Fruit fly (Drosophila melanogaster) whole organism, embryonic: ENCODE results near the gene Ssu72.
A peak's percentile ranks its signal among the peaks of the same experiment; 100 is the strongest.

Experiments
- Adf1 ChIP-seq: fragments of 200-800 bp; sonication (Bioruptor generic); IDR thresholded peaks from 2 replicates; pipeline ENCODE4 v1.3.6; 2022; ENCODE audit warnings: missing biosample characterization, missing genetic modification characterization
- BEAF-32 ChIP-seq: fragments of 200-800 bp; sonication (Bioruptor generic); optimal IDR thresholded peaks from 3 replicates; lab custom pipeline; 2017; ENCODE audit warnings: missing biosample characterization, missing genetic modification characterization, mild to moderate bottlenecking, moderate library complexity, missing genetic modification reagents
- CG11504 ChIP-seq: fragments of 200-800 bp; sonication (Bioruptor generic); optimal IDR thresholded peaks from 3 replicates; lab custom pipeline; 2019; ENCODE audit warnings: missing biosample characterization, mild to moderate bottlenecking, missing genetic modification characterization, moderate library complexity
- CG1233 ChIP-seq: fragments of 200-800 bp; sonication (Bioruptor generic); optimal IDR thresholded peaks from 4 replicates; lab custom pipeline; 2018; ENCODE audit warnings: missing biosample characterization, mild to moderate bottlenecking, missing genetic modification characterization
- CG14014 ChIP-seq: fragments of 200-800 bp; sonication (Bioruptor generic); IDR thresholded peaks from 2 replicates; pipeline ENCODE4 v1.3.6; 2022; ENCODE audit warnings: missing biosample characterization, missing genetic modification characterization
- CG14710 ChIP-seq: fragments of 200-800 bp; sonication (Bioruptor generic); optimal IDR thresholded peaks from 3 replicates; lab custom pipeline; 2019; ENCODE audit warnings: missing biosample characterization, mild to moderate bottlenecking, missing genetic modification characterization, moderate library complexity
- CG17186 ChIP-seq: fragments of 200-800 bp; sonication (Bioruptor generic); optimal IDR thresholded peaks from 3 replicates; lab custom pipeline; 2017; ENCODE audit warnings: missing biosample characterization, missing genetic modification reagents, missing genetic modification characterization
- CG17802 ChIP-seq: fragments of 200-800 bp; sonication (Bioruptor generic); optimal IDR thresholded peaks from 2 replicates; lab custom pipeline; 2018; ENCODE audit warnings: missing biosample characterization, mild to moderate bottlenecking, missing genetic modification characterization, moderate library complexity
- CG2116 ChIP-seq: fragments of 200-800 bp; sonication (Bioruptor generic); optimal IDR thresholded peaks from 3 replicates; lab custom pipeline; 2018; ENCODE audit warnings: missing biosample characterization, mild to moderate bottlenecking, missing genetic modification characterization
- CG3847 ChIP-seq: fragments of 200-800 bp; sonication (Bioruptor generic); IDR thresholded peaks from 2 replicates; pipeline ENCODE4 v1.3.6; 2022; ENCODE audit warnings: missing biosample characterization, missing genetic modification characterization
- CG4854 ChIP-seq: fragments of 200-800 bp; sonication (Bioruptor generic); optimal IDR thresholded peaks from 2 replicates; lab custom pipeline; 2016; ENCODE audit warnings: missing biosample characterization, missing genetic modification characterization, inconsistent platforms
- CG6765 ChIP-seq: fragments of 200-800 bp; sonication (Bioruptor generic); optimal IDR thresholded peaks from 3 replicates; lab custom pipeline; 2017; ENCODE audit warnings: missing biosample characterization, mild to moderate bottlenecking, missing genetic modification characterization
- CG9876 ChIP-seq: fragments of 200-800 bp; sonication (Bioruptor generic); optimal IDR thresholded peaks from 2 replicates; lab custom pipeline; 2016; ENCODE audit warnings: missing biosample characterization, missing genetic modification characterization
- CG9932 ChIP-seq: fragments of 200-800 bp; sonication (Bioruptor generic); IDR thresholded peaks from 2 replicates; pipeline ENCODE4 v1.3.6; 2022; ENCODE audit warnings: missing biosample characterization, missing genetic modification characterization
- Dip2 ChIP-seq: fragments of 200-800 bp; sonication (Bioruptor generic); IDR thresholded peaks from 2 replicates; pipeline ENCODE4 v1.3.6; 2022; ENCODE audit warnings: missing biosample characterization, missing genetic modification characterization
- Doc3 ChIP-seq: fragments of 200-800 bp; sonication (Bioruptor generic); IDR thresholded peaks from 3 replicates; pipeline ENCODE4 v1.3.6; 2022; ENCODE audit warnings: missing biosample characterization, missing genetic modification characterization; ENCODE audit not compliant: partially characterized antibody
- E2f2 ChIP-seq: fragments of 200-800 bp; sonication (Bioruptor generic); IDR thresholded peaks from 2 replicates; pipeline ENCODE4 v1.3.6; 2022; ENCODE audit warnings: missing biosample characterization, missing genetic modification characterization
- Eip74EF ChIP-seq, 2 experiments: fragments of 200-800 bp in 1 of 2; fragments of >200 bp in 1 of 2; sonication (Bioruptor generic) in 1 of 2; optimal IDR thresholded peaks; 2 replicates each; lab custom pipeline; 2017 to 2019; ENCODE audit warnings: missing biosample characterization in 2 of 2, missing genetic modification characterization in 2 of 2, mild to moderate bottlenecking in 1 of 2, moderate library complexity in 1 of 2
- GATAe ChIP-seq: fragments of 200-800 bp; sonication (Bioruptor generic); conservative IDR thresholded peaks from 2 replicates; pipeline ENCODE4 v1.3.6; 2022; ENCODE audit warnings: missing biosample characterization, missing genetic modification characterization
- Hr3 ChIP-seq: fragments of 200-800 bp; sonication (Bioruptor generic); optimal IDR thresholded peaks from 3 replicates; lab custom pipeline; 2016; ENCODE audit warnings: missing biosample characterization, missing genetic modification characterization
- Ptx1 ChIP-seq: fragments of 200-800 bp; sonication (Bioruptor generic); IDR thresholded peaks from 2 replicates; pipeline ENCODE4 v1.3.6; 2022; ENCODE audit warnings: missing biosample characterization, missing genetic modification characterization
- Stat92E ChIP-seq, 3 experiments: fragments of >200 bp in 2 of 3; fragments of 200-800 bp in 1 of 3; sonication (Bioruptor generic) in 1 of 3; optimal IDR thresholded peaks; 2 replicates each; lab custom pipeline; 2017 to 2019; ENCODE audit warnings: missing biosample characterization in 3 of 3, missing genetic modification characterization in 3 of 3, mild to moderate bottlenecking in 1 of 3, moderate library complexity in 1 of 3
- al ChIP-seq: fragments of 200-800 bp; sonication (Bioruptor generic); IDR thresholded peaks from 2 replicates; pipeline ENCODE4 v1.3.6; 2022; ENCODE audit warnings: missing biosample characterization, missing genetic modification characterization
- bbx ChIP-seq: fragments of 200-800 bp; sonication (Bioruptor generic); IDR thresholded peaks from 2 replicates; pipeline ENCODE4 v1.3.6; 2022; ENCODE audit warnings: missing biosample characterization, missing genetic modification characterization; ENCODE audit not compliant: partially characterized antibody
- btn ChIP-seq: fragments of 200-800 bp; sonication (Bioruptor generic); optimal IDR thresholded peaks from 2 replicates; lab custom pipeline; 2016; ENCODE audit warnings: missing biosample characterization, missing genetic modification characterization
- cad ChIP-seq: fragments of >200 bp; optimal IDR thresholded peaks from 2 replicates; lab custom pipeline; 2017; ENCODE audit warnings: missing biosample characterization, missing genetic modification characterization
- cas ChIP-seq: fragments of 200-800 bp; sonication (Bioruptor generic); IDR thresholded peaks from 2 replicates; pipeline ENCODE4 v1.3.6; 2022; ENCODE audit warnings: missing biosample characterization, missing genetic modification characterization
- cwo ChIP-seq: fragments of 200-800 bp; sonication (Bioruptor generic); optimal IDR thresholded peaks from 3 replicates; lab custom pipeline; 2017; ENCODE audit warnings: missing biosample characterization, missing genetic modification characterization, mild to moderate bottlenecking, moderate library complexity, missing genetic modification reagents
- dm ChIP-seq: fragments of 200-800 bp; sonication (Bioruptor generic); optimal IDR thresholded peaks from 3 replicates; lab custom pipeline; 2016; ENCODE audit warnings: missing biosample characterization, missing genetic modification characterization
- grn ChIP-seq: fragments of 200-800 bp; sonication (Bioruptor generic); optimal IDR thresholded peaks from 3 replicates; lab custom pipeline; 2017; ENCODE audit warnings: missing biosample characterization, missing genetic modification characterization
- gsb ChIP-seq: fragments of 200-800 bp; sonication (Bioruptor generic); IDR thresholded peaks from 2 replicates; pipeline ENCODE4 v1.3.6; 2022; ENCODE audit warnings: missing biosample characterization, missing genetic modification characterization
- lmd ChIP-seq: fragments of 200-800 bp; sonication (Bioruptor generic); IDR thresholded peaks from 2 replicates; pipeline ENCODE4 v1.3.6; 2022; ENCODE audit warnings: missing biosample characterization, missing genetic modification characterization
- mirr ChIP-seq: fragments of 200-800 bp; sonication (Bioruptor generic); optimal IDR thresholded peaks from 3 replicates; lab custom pipeline; 2018; ENCODE audit warnings: missing biosample characterization, mild to moderate bottlenecking, missing genetic modification characterization
- mld ChIP-seq: fragments of 200-800 bp; sonication (Bioruptor generic); IDR thresholded peaks from 3 replicates; pipeline ENCODE4 v1.3.6; 2022; ENCODE audit warnings: missing biosample characterization, missing genetic modification characterization; ENCODE audit not compliant: partially characterized antibody
- nmo ChIP-seq: fragments of 200-800 bp; sonication (Bioruptor generic); optimal IDR thresholded peaks from 2 replicates; lab custom pipeline; 2018; ENCODE audit warnings: missing biosample characterization, mild to moderate bottlenecking, missing genetic modification characterization, moderate library complexity
- odd ChIP-seq: fragments of 200-800 bp; sonication (Bioruptor generic); optimal IDR thresholded peaks from 2 replicates; lab custom pipeline; 2017; ENCODE audit warnings: missing biosample characterization, mild to moderate bottlenecking, missing genetic modification characterization
- otp ChIP-seq: fragments of 200-800 bp; sonication (Bioruptor generic); IDR thresholded peaks from 3 replicates; pipeline ENCODE4, ENCODE4 v1.3.6; 2022; ENCODE audit warnings: missing biosample characterization, missing genetic modification characterization
- phol ChIP-seq: fragments of 200-800 bp; sonication (Bioruptor generic); optimal IDR thresholded peaks from 3 replicates; lab custom pipeline; 2018; ENCODE audit warnings: missing biosample characterization, mild to moderate bottlenecking, missing genetic modification characterization, moderate library complexity
- pita ChIP-seq: fragments of 200-800 bp; sonication (Bioruptor generic); optimal IDR thresholded peaks from 2 replicates; lab custom pipeline; 2017; ENCODE audit warnings: missing biosample characterization, mild to moderate bottlenecking, missing genetic modification characterization
- pros ChIP-seq: fragments of 200-800 bp; sonication (Bioruptor generic); optimal IDR thresholded peaks from 3 replicates; lab custom pipeline; 2019; ENCODE audit warnings: missing biosample characterization, mild to moderate bottlenecking, missing genetic modification characterization, moderate library complexity
- pum ChIP-seq: fragments of 200-800 bp; sonication (Bioruptor generic); optimal IDR thresholded peaks from 2 replicates; lab custom pipeline; 2016; ENCODE audit warnings: missing biosample characterization, missing genetic modification characterization
- pzg ChIP-seq: fragments of 200-800 bp; sonication (Bioruptor generic); optimal IDR thresholded peaks from 3 replicates; lab custom pipeline; 2018; ENCODE audit warnings: missing biosample characterization, mild to moderate bottlenecking, missing genetic modification characterization, moderate library complexity
- salm ChIP-seq: fragments of 200-800 bp; sonication (Bioruptor generic); optimal IDR thresholded peaks from 2 replicates; lab custom pipeline; 2018; ENCODE audit warnings: missing biosample characterization, mild to moderate bottlenecking, missing genetic modification characterization
- sens ChIP-seq: fragments of 200-800 bp; sonication (Bioruptor generic); peaks from one replicate; lab custom pipeline; 2016; ENCODE audit warnings: missing biosample characterization, missing genetic modification characterization
- slou ChIP-seq: fragments of 200-800 bp; sonication (Bioruptor generic); optimal IDR thresholded peaks from 3 replicates; lab custom pipeline; 2016; ENCODE audit warnings: missing biosample characterization, missing genetic modification characterization
- so ChIP-seq: fragments of 200-800 bp; sonication (Bioruptor generic); IDR thresholded peaks from 3 replicates; pipeline ENCODE4 v1.3.6; 2022; ENCODE audit warnings: missing biosample characterization, missing genetic modification characterization
- tgo ChIP-seq: fragments of 200-800 bp; sonication (Bioruptor generic); IDR thresholded peaks from 3 replicates; pipeline ENCODE4 v1.3.6; 2022; ENCODE audit warnings: missing biosample characterization, missing genetic modification characterization
- tio ChIP-seq: fragments of 200-800 bp; sonication (Bioruptor generic); optimal IDR thresholded peaks from 2 replicates; lab custom pipeline; 2017; ENCODE audit warnings: missing biosample characterization, missing genetic modification characterization, inconsistent platforms
- trem ChIP-seq: fragments of 200-800 bp; optimal IDR thresholded peaks from 3 replicates; lab custom pipeline; 2019; ENCODE audit warnings: missing biosample characterization, mild to moderate bottlenecking, missing genetic modification characterization, moderate library complexity
- unc-4 ChIP-seq: fragments of 200-800 bp; sonication (Bioruptor generic); IDR thresholded peaks from 2 replicates; pipeline ENCODE4 v1.3.6; 2022; ENCODE audit warnings: missing biosample characterization, missing genetic modification characterization; ENCODE audit not compliant: partially characterized antibody
- wor ChIP-seq: fragments of 200-800 bp; sonication (Bioruptor generic); IDR thresholded peaks from 2 replicates; pipeline ENCODE4 v1.3.6; 2022; ENCODE audit warnings: missing biosample characterization, missing genetic modification characterization
- yki ChIP-seq: fragments of >200 bp; optimal IDR thresholded peaks from 3 replicates; lab custom pipeline; 2018

Ssu72 gene

dm6 chrX:19622924-19623323 lies 41.4 kb upstream of the Ssu72 start, which contains the start of the genes Naa20A and MKP-4 (continued):
- TF ChIP-seq Eip74EF (GFP tag; optimal IDR thresholded peaks at IDR 0.05; lab: Kevin White, UChicago) (no peak), mirr (GFP tag; lab: Kevin White, UChicago) (no peak), so (GFP tag; lab: Robert Waterston, UW) (no peak), CG11504 (tag; lab: Kevin White, UChicago) (no peak), gsb (GFP tag; lab: Robert Waterston, UW) (no peak), Ptx1 (GFP tag; lab: Robert Waterston, UW) (no peak), grn (GFP tag; lab: Kevin White, UChicago) (no peak), CG2116 (GFP tag; lab: Kevin White, UChicago) (peak; percentile 69), wor (GFP tag; lab: Robert Waterston, UW) (no peak), pum (GFP tag; lab: Kevin White, UChicago) (no peak), nmo (GFP tag; lab: Kevin White, UChicago) (peak; percentile 12), pros (no peak), CG17186 (GFP tag; lab: Kevin White, UChicago) (peak; percentile 75), bbx (GFP tag; lab: Robert Waterston, UW) (peak; percentile 76), dm (GFP tag; lab: Kevin White, UChicago) (peak; percentile 40), tio (no peak), otp (GFP tag; lab: Robert Waterston, UW) (no peak), CG1233 (GFP tag; lab: Kevin White, UChicago) (no peak), pzg (GFP tag; lab: Kevin White, UChicago) (peak; percentile 77), mld (GFP tag; lab: Robert Waterston, UW) (peak; percentile 76; the same call in 2 of the 3 replicates), cwo (GFP tag; lab: Kevin White, UChicago) (no peak), salm (tag; lab: Kevin White, UChicago) (no peak), CG9932 (GFP tag; lab: Robert Waterston, UW) (peak; percentile 35; the same call in 1 of the 2 replicates), tgo (GFP tag; lab: Robert Waterston, UW) (no peak), slou (GFP tag; lab: Kevin White, UChicago) (no peak), yki (lab: Kevin White, UChicago) (no peak), GATAe (no peak), al (no peak), phol (tag; lab: Kevin White, UChicago) (peak; percentile 12), Hr3 (no peak), CG14014 (GFP tag; lab: Robert Waterston, UW) (no peak), unc-4 (GFP tag; lab: Robert Waterston, UW) (peak; percentile 76), pita (GFP tag; lab: Kevin White, UChicago) (no peak), Dip2 (GFP tag; lab: Robert Waterston, UW) (no peak), CG14710 (tag; lab: Kevin White, UChicago) (peak; percentile 16), E2f2 (GFP tag; lab: Robert Waterston, UW) (peak; percentile 61; the same call in 1 of the 2 replicates), Stat92E (GFP tag; optimal IDR thresholded peaks at IDR 0.05; lab: Kevin White, UChicago) (no peak), Adf1 (GFP tag; lab: Robert Waterston, UW) (no peak), CG3847 (GFP tag; lab: Robert Waterston, UW) (no peak), cad (GFP tag; lab: Kevin White, UChicago) (no peak), CG9876 (GFP tag; lab: Kevin White, UChicago) (no peak), BEAF-32 (peak; percentile 76), sens (no peak), CG6765 (GFP tag; lab: Kevin White, UChicago) (no peak), btn (GFP tag; lab: Kevin White, UChicago) (no peak), CG17802 (tag; lab: Kevin White, UChicago) (peak; percentile 96), odd (GFP tag; lab: Kevin White, UChicago) (no peak), lmd (GFP tag; lab: Robert Waterston, UW) (no peak), Doc3 (peak; percentile 58; the same call in 1 of the 3 replicates), cas (GFP tag; lab: Robert Waterston, UW) (no peak), trem (tag; lab: Kevin White, UChicago) (peak; percentile 26), CG4854 (no peak)
